Fruit fly (Drosophila melanogaster) whole organism, embryonic: ENCODE results near the gene CG32333.
A peak's percentile ranks its signal among the peaks of the same experiment; 100 is the strongest.

Experiments
- CG1024 ChIP-seq: fragments of 200-800 bp; sonication (Bioruptor generic); IDR thresholded peaks from 2 replicates; pipeline ENCODE4 v1.3.6; 2022; ENCODE audit warnings: missing biosample characterization, missing genetic modification characterization
- CG10462 ChIP-seq: fragments of 200-800 bp; sonication (Bioruptor generic); optimal IDR thresholded peaks from 2 replicates; lab custom pipeline; 2016; ENCODE audit warnings: missing biosample characterization, missing genetic modification characterization
- CG12769 ChIP-seq: fragments of 200-800 bp; sonication (Bioruptor generic); optimal IDR thresholded peaks from 2 replicates; lab custom pipeline; 2019; ENCODE audit warnings: missing biosample characterization, mild to moderate bottlenecking, missing genetic modification characterization, moderate library complexity
- CG13287 ChIP-seq: fragments of 200-800 bp; sonication (Bioruptor generic); IDR thresholded peaks from 2 replicates; pipeline ENCODE4 v1.3.6; 2022; ENCODE audit warnings: missing biosample characterization, missing genetic modification characterization; ENCODE audit not compliant: partially characterized antibody
- CG13894 ChIP-seq: fragments of 200-800 bp; sonication (Bioruptor generic); optimal IDR thresholded peaks from 3 replicates; lab custom pipeline; 2018; ENCODE audit warnings: missing biosample characterization, mild to moderate bottlenecking, missing genetic modification characterization, moderate library complexity
- CG18011 ChIP-seq: fragments of 200-800 bp; sonication (Bioruptor generic); optimal IDR thresholded peaks from 2 replicates; lab custom pipeline; 2017; ENCODE audit warnings: missing biosample characterization, missing genetic modification characterization, mild to moderate bottlenecking, moderate library complexity, missing genotype
- CG2199 ChIP-seq: fragments of 200-800 bp; sonication (Bioruptor generic); IDR thresholded peaks from 3 replicates; pipeline ENCODE4 v1.3.6; 2022; ENCODE audit warnings: missing biosample characterization, missing genetic modification characterization
- CG3838 ChIP-seq: fragments of 200-800 bp; sonication (Bioruptor generic); optimal IDR thresholded peaks from 3 replicates; lab custom pipeline; 2016; ENCODE audit warnings: missing biosample characterization, missing genetic modification characterization
- CG4404 ChIP-seq: fragments of 200-800 bp; sonication (Bioruptor generic); IDR thresholded peaks from 2 replicates; pipeline ENCODE4 v1.3.6; 2022; ENCODE audit warnings: missing biosample characterization, missing genetic modification characterization
- CG4617 ChIP-seq: fragments of 200-800 bp; sonication (Bioruptor generic); optimal IDR thresholded peaks from 3 replicates; lab custom pipeline; 2016; ENCODE audit warnings: missing biosample characterization, missing genetic modification characterization, borderline replicate concordance
- CG5180 ChIP-seq: fragments of 200-800 bp; sonication (Bioruptor generic); optimal IDR thresholded peaks from 3 replicates; lab custom pipeline; 2017; ENCODE audit warnings: missing biosample characterization, missing genetic modification characterization, mild to moderate bottlenecking, moderate library complexity, missing genetic modification reagents
- CG6254 ChIP-seq: fragments of 200-800 bp; sonication (Bioruptor generic); optimal IDR thresholded peaks from 3 replicates; lab custom pipeline; 2017; ENCODE audit warnings: mild to moderate bottlenecking, missing biosample characterization, missing genetic modification reagents, missing genetic modification characterization
- CG8478 ChIP-seq: fragments of >200 bp; optimal IDR thresholded peaks from 2 replicates; lab custom pipeline; 2018
- CG9437 ChIP-seq: fragments of 200-800 bp; sonication (Bioruptor generic); optimal IDR thresholded peaks from 2 replicates; lab custom pipeline; 2018; ENCODE audit warnings: missing biosample characterization, mild to moderate bottlenecking, missing genetic modification characterization
- CG9727 ChIP-seq: fragments of 200-800 bp; sonication (Bioruptor generic); optimal IDR thresholded peaks from 3 replicates; lab custom pipeline; 2017; ENCODE audit warnings: missing biosample characterization, mild to moderate bottlenecking, missing genetic modification characterization
- CG9876 ChIP-seq: fragments of 200-800 bp; sonication (Bioruptor generic); optimal IDR thresholded peaks from 2 replicates; lab custom pipeline; 2016; ENCODE audit warnings: missing biosample characterization, missing genetic modification characterization
- Deaf1 ChIP-seq: fragments of 200-800 bp; optimal IDR thresholded peaks from 3 replicates; lab custom pipeline; 2019; ENCODE audit warnings: missing biosample characterization, mild to moderate bottlenecking, missing genetic modification characterization, moderate library complexity
- Dfd ChIP-seq, 2 experiments: fragments of >200 bp; optimal IDR thresholded peaks; 2 replicates each; lab custom pipeline; 2017; ENCODE audit warnings: missing biosample characterization in 2 of 2, missing genetic modification characterization in 2 of 2
- Fer1 ChIP-seq: fragments of 200-800 bp; sonication (Bioruptor generic); optimal IDR thresholded peaks from 2 replicates; lab custom pipeline; 2017; ENCODE audit warnings: missing biosample characterization, mild to moderate bottlenecking, missing genetic modification characterization
- Fer3 ChIP-seq: fragments of 200-800 bp; sonication (Bioruptor generic); optimal IDR thresholded peaks from 2 replicates; lab custom pipeline; 2018; ENCODE audit warnings: missing biosample characterization, mild to moderate bottlenecking, missing genetic modification characterization, moderate library complexity
- H2.0 ChIP-seq: fragments of 200-800 bp; sonication (Bioruptor generic); IDR thresholded peaks from 2 replicates; pipeline ENCODE4 v1.3.6; 2022; ENCODE audit warnings: missing biosample characterization, missing genetic modification characterization
- HLHmδ ChIP-seq: fragments of 200-800 bp; sonication (Bioruptor generic); optimal IDR thresholded peaks from 2 replicates; lab custom pipeline; 2018; ENCODE audit warnings: missing biosample characterization, mild to moderate bottlenecking, missing genetic modification characterization, moderate library complexity
- Lpt ChIP-seq: fragments of >200 bp; optimal IDR thresholded peaks from 2 replicates; lab custom pipeline; 2018; ENCODE audit warnings: missing biosample characterization, missing genetic modification characterization
- Med ChIP-seq: fragments of 200-800 bp; sonication (Bioruptor generic); peaks from one replicate; lab custom pipeline; 2016; ENCODE audit warnings: missing biosample characterization, missing genetic modification characterization, mild to moderate bottlenecking, inconsistent platforms, moderate library complexity
- Ravus ChIP-seq: fragments of 200-800 bp; sonication (Bioruptor generic); IDR thresholded peaks from 2 replicates; pipeline ENCODE4 v1.3.6; 2022; ENCODE audit warnings: missing biosample characterization, missing genetic modification characterization
- Sox102F ChIP-seq: fragments of 200-800 bp; sonication (Bioruptor generic); optimal IDR thresholded peaks from 2 replicates; lab custom pipeline; 2018; ENCODE audit warnings: missing biosample characterization, mild to moderate bottlenecking, missing genetic modification characterization, moderate library complexity
- ase ChIP-seq: fragments of 200-800 bp; sonication (Bioruptor generic); IDR thresholded peaks from 3 replicates; pipeline ENCODE4 v1.3.6; 2022; ENCODE audit warnings: missing biosample characterization, missing genetic modification characterization
- chinmo ChIP-seq: fragments of 200-800 bp; sonication (Bioruptor generic); IDR thresholded peaks from 4 replicates; pipeline ENCODE4 v1.3.6; 2022; ENCODE audit warnings: missing biosample characterization, missing genetic modification characterization; ENCODE audit not compliant: partially characterized antibody
- crp ChIP-seq, 2 experiments: fragments of 200-800 bp; sonication (Bioruptor generic); optimal IDR thresholded peaks; 2 replicates in 1 of 2; 3 replicates in 1 of 2; lab custom pipeline; 2017; ENCODE audit warnings: missing biosample characterization in 2 of 2, missing genetic modification characterization in 2 of 2, mild to moderate bottlenecking in 1 of 2, moderate library complexity in 1 of 2
- dpn ChIP-seq, 2 experiments: fragments of 200-800 bp; sonication (Bioruptor generic); optimal IDR thresholded peaks; 3 replicates each; lab custom pipeline; 2016; ENCODE audit warnings: missing biosample characterization in 2 of 2, missing genetic modification characterization in 2 of 2
- exex ChIP-seq: fragments of 200-800 bp; sonication (Bioruptor generic); optimal IDR thresholded peaks from 4 replicates; lab custom pipeline; 2018; ENCODE audit warnings: missing biosample characterization, mild to moderate bottlenecking, missing genetic modification characterization, moderate library complexity
- grau ChIP-seq: fragments of 200-800 bp; optimal IDR thresholded peaks from 3 replicates; lab custom pipeline; 2019; ENCODE audit warnings: missing biosample characterization, mild to moderate bottlenecking, missing genetic modification characterization, moderate library complexity
- grn ChIP-seq: fragments of 200-800 bp; sonication (Bioruptor generic); optimal IDR thresholded peaks from 3 replicates; lab custom pipeline; 2017; ENCODE audit warnings: missing biosample characterization, missing genetic modification characterization
- hb ChIP-seq: fragments of 200-800 bp; sonication (Bioruptor generic); IDR thresholded peaks from 3 replicates; pipeline ENCODE4 v1.3.6; 2022; ENCODE audit warnings: missing biosample characterization, missing genetic modification characterization; ENCODE audit not compliant: partially characterized antibody
- nerfin-2 ChIP-seq: fragments of 200-800 bp; sonication (Bioruptor generic); IDR thresholded peaks from 2 replicates; pipeline ENCODE4 v1.3.6; 2022; ENCODE audit warnings: missing biosample characterization, missing genetic modification characterization; ENCODE audit not compliant: partially characterized antibody
- otp ChIP-seq: fragments of 200-800 bp; sonication (Bioruptor generic); IDR thresholded peaks from 3 replicates; pipeline ENCODE4, ENCODE4 v1.3.6; 2022; ENCODE audit warnings: missing biosample characterization, missing genetic modification characterization
- peb ChIP-seq: fragments of 200-800 bp; sonication (Bioruptor generic); IDR thresholded peaks from 2 replicates; pipeline ENCODE4 v1.3.6; 2022; ENCODE audit warnings: missing biosample characterization, missing genetic modification characterization
- ranshi ChIP-seq: fragments of 200-800 bp; sonication (Bioruptor generic); IDR thresholded peaks from 2 replicates; pipeline ENCODE4 v1.3.6; 2022; ENCODE audit warnings: missing biosample characterization, missing genetic modification characterization
- sd ChIP-seq: fragments of 200-800 bp; sonication (Bioruptor generic); optimal IDR thresholded peaks from 3 replicates; lab custom pipeline; 2018; ENCODE audit warnings: missing biosample characterization, mild to moderate bottlenecking, missing genetic modification characterization, moderate library complexity
- sr ChIP-seq: fragments of 200-800 bp; sonication (Bioruptor generic); IDR thresholded peaks from 3 replicates; pipeline ENCODE4 v1.3.6; 2022; ENCODE audit warnings: missing biosample characterization, missing genetic modification characterization
- trem ChIP-seq: fragments of 200-800 bp; optimal IDR thresholded peaks from 3 replicates; lab custom pipeline; 2019; ENCODE audit warnings: missing biosample characterization, mild to moderate bottlenecking, missing genetic modification characterization, moderate library complexity
- unc-4 ChIP-seq: fragments of 200-800 bp; sonication (Bioruptor generic); IDR thresholded peaks from 2 replicates; pipeline ENCODE4 v1.3.6; 2022; ENCODE audit warnings: missing biosample characterization, missing genetic modification characterization; ENCODE audit not compliant: partially characterized antibody

CG32333 gene

DNA sequence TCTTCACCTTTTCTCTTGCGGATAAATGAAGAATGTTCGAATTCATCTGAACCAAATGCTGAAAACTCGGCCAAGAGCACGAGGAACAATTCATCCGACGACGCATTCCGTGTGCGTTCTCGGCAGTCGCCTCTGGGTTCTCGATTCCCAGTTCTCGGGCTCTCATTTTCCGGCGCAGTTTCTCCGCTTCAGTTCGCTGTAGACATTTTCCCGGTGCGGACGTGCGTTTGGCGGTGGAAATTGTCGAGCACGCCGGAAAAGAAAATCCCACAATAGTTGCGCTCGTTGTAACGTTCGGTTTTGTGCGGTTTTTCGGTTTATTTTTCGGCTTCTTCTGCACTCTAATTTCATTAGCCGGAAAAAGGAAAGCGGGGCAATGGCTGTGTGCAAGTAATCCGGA is at the start of gene CG32333 (continued):
- TF ChIP-seq crp (GFP tag; optimal IDR thresholded peaks at IDR 0.05; lab: Kevin White, UChicago) (no peak), Ravus (no peak), Lpt (GFP tag; lab: Kevin White, UChicago) (no peak), CG6254 (no peak), CG3838 (GFP tag; lab: Kevin White, UChicago) (no peak), peb (no peak), CG10462 (GFP tag; lab: Kevin White, UChicago) (no peak), Deaf1 (tag; lab: Kevin White, UChicago) (peak; percentile 91), CG9727 (GFP tag; lab: Kevin White, UChicago) (no peak), trem (tag; lab: Kevin White, UChicago) (no peak), CG1024 (GFP tag; lab: Robert Waterston, UW) (no peak), Fer1 (GFP tag; lab: Kevin White, UChicago) (no peak), CG13894 (tag; lab: Kevin White, UChicago) (peak; percentile 19), CG8478 (lab: Kevin White, UChicago) (no peak), nerfin-2 (GFP tag; lab: Robert Waterston, UW) (no peak), dpn (GFP tag; optimal IDR thresholded peaks at IDR 0.05; lab: Kevin White, UChicago) (no peak), Fer3 (no peak), HLHmδ (GFP tag; lab: Kevin White, UChicago) (no peak), CG5180 (GFP tag; lab: Kevin White, UChicago) (no peak), unc-4 (GFP tag; lab: Robert Waterston, UW) (no peak), hb (GFP tag; lab: Robert Waterston, UW) (no peak), grau (no peak), CG13287 (GFP tag; lab: Robert Waterston, UW) (no peak; the same call in 1 of the 2 replicates), CG12769 (peak; percentile 28), H2.0 (GFP tag; lab: Robert Waterston, UW) (no peak), ranshi (GFP tag; lab: Robert Waterston, UW) (peak; percentile 34; the same call in 1 of the 2 replicates), Med (peak; percentile 67), sd (tag; lab: Kevin White, UChicago) (peak; percentile 31), ase (no peak), CG4404 (no peak), chinmo (GFP tag; lab: Robert Waterston, UW) (0 out of 4 replicates have a peak, but pooled peaks have one; percentile 35), CG9437 (GFP tag; lab: Kevin White, UChicago) (no peak), CG9876 (GFP tag; lab: Kevin White, UChicago) (no peak), CG4617 (GFP tag; lab: Kevin White, UChicago) (no peak), Dfd (GFP tag; optimal IDR thresholded peaks at IDR 0.05; lab: Kevin White, UChicago) (no peak), Sox102F (no peak)
- TF ChIP-seq, all 482 proteins: peak for 15

- TF ChIP-seq exex (tag; lab: Kevin White, UChicago) (peak; percentile 58), sr (GFP tag; lab: Robert Waterston, UW) (no peak), grn (GFP tag; lab: Kevin White, UChicago) (peak; percentile 23), CG18011 (GFP tag; lab: Kevin White, UChicago) (peak; percentile 3), otp (no peak), CG2199 (GFP tag; lab: Robert Waterston, UW) (0 out of 3 replicates have a peak, but pooled peaks have one; percentile 36)
These were observed 48.4 kb upstream of the CG32333 start, which contains the start of gene LysS for dm6 chr3L:1227303-1227797. Gene LysS, plus strand, starts transcription at chr3L:1227747.
